Fruit fly (Drosophila melanogaster) whole organism, embryonic: ENCODE data around the gene hkb.

Experiments used
- Bgb ChIP-seq: fragments of 200-800 bp; sonication (Bioruptor generic); IDR thresholded peaks from 2 replicates; pipeline ENCODE4 v1.3.6; 2022; ENCODE audit warnings: missing biosample characterization, missing genetic modification characterization; ENCODE audit not compliant: partially characterized antibody
- CG1024 ChIP-seq: fragments of 200-800 bp; sonication (Bioruptor generic); IDR thresholded peaks from 2 replicates; pipeline ENCODE4 v1.3.6; 2022; ENCODE audit warnings: missing biosample characterization, missing genetic modification characterization
- CG10979 ChIP-seq: fragments of 200-800 bp; sonication (Bioruptor generic); optimal IDR thresholded peaks from 2 replicates; lab custom pipeline; 2018; ENCODE audit warnings: missing biosample characterization, mild to moderate bottlenecking, missing genetic modification characterization, moderate library complexity
- CG11398 ChIP-seq: fragments of 200-800 bp; sonication (Bioruptor generic); optimal IDR thresholded peaks from 2 replicates; lab custom pipeline; 2016; ENCODE audit warnings: missing biosample characterization, missing genetic modification characterization
- CG11560 ChIP-seq: fragments of 200-800 bp; sonication (Bioruptor generic); IDR thresholded peaks from 3 replicates; pipeline ENCODE4 v1.3.6; 2022; ENCODE audit warnings: missing biosample characterization, missing genetic modification characterization
- CG11695 ChIP-seq: fragments of 200-800 bp; sonication (Bioruptor generic); IDR thresholded peaks from 3 replicates; pipeline ENCODE4 v1.3.6; 2022; ENCODE audit warnings: missing biosample characterization, missing genetic modification characterization
- CG15073 ChIP-seq: fragments of 200-800 bp; sonication (Bioruptor generic); optimal IDR thresholded peaks from 2 replicates; lab custom pipeline; 2016; ENCODE audit warnings: missing biosample characterization, missing genetic modification characterization
- CG15479 ChIP-seq: fragments of 200-800 bp; sonication (Bioruptor generic); optimal IDR thresholded peaks from 3 replicates; lab custom pipeline; 2019; ENCODE audit warnings: missing biosample characterization, mild to moderate bottlenecking, missing genetic modification characterization, moderate library complexity
- CG15514 ChIP-seq: fragments of 200-800 bp; sonication (Bioruptor generic); optimal IDR thresholded peaks from 3 replicates; lab custom pipeline; 2017; ENCODE audit warnings: missing biosample characterization, missing genetic modification characterization, mild to moderate bottlenecking, moderate library complexity, missing genetic modification reagents
- CG16813 ChIP-seq: fragments of 200-800 bp; sonication (Bioruptor generic); IDR thresholded peaks from 3 replicates; pipeline ENCODE4 v1.3.6; 2022; ENCODE audit warnings: missing biosample characterization, missing genetic modification characterization; ENCODE audit not compliant: partially characterized antibody
- CG17361 ChIP-seq: fragments of 200-800 bp; sonication (Bioruptor generic); IDR thresholded peaks from 3 replicates; pipeline ENCODE4 v1.3.6; 2022; ENCODE audit warnings: missing biosample characterization, missing genetic modification characterization
- CG17385 ChIP-seq: fragments of 200-800 bp; sonication (Bioruptor generic); optimal IDR thresholded peaks from 3 replicates; lab custom pipeline; 2018; ENCODE audit warnings: missing biosample characterization, mild to moderate bottlenecking, missing genetic modification characterization
- CG18476 ChIP-seq: fragments of 200-800 bp; sonication (Bioruptor generic); optimal IDR thresholded peaks from 2 replicates; lab custom pipeline; 2016; ENCODE audit warnings: missing biosample characterization, mild to moderate bottlenecking, missing genetic modification characterization
- CG2129 ChIP-seq: fragments of 200-800 bp; sonication (Bioruptor generic); IDR thresholded peaks from 2 replicates; pipeline ENCODE4 v1.3.6; 2022; ENCODE audit warnings: missing biosample characterization, missing genetic modification characterization; ENCODE audit not compliant: partially characterized antibody
- CG30020 ChIP-seq: fragments of 200-800 bp; optimal IDR thresholded peaks from 2 replicates; lab custom pipeline; 2019; ENCODE audit warnings: missing biosample characterization, mild to moderate bottlenecking, missing genetic modification characterization, moderate library complexity
- CG34224 ChIP-seq: fragments of 200-800 bp; sonication (Bioruptor generic); IDR thresholded peaks from 3 replicates; pipeline ENCODE4 v1.3.6; 2022; ENCODE audit warnings: missing biosample characterization, missing genetic modification characterization; ENCODE audit not compliant: partially characterized antibody
- CG3995 ChIP-seq: fragments of 200-800 bp; sonication (Bioruptor generic); optimal IDR thresholded peaks from 3 replicates; lab custom pipeline; 2016; ENCODE audit warnings: missing biosample characterization, missing genetic modification characterization
- CG5953 ChIP-seq: fragments of 200-800 bp; sonication (Bioruptor generic); IDR thresholded peaks from 2 replicates; pipeline ENCODE4 v1.3.6; 2022; ENCODE audit warnings: missing biosample characterization, missing genetic modification characterization
- CG7556 ChIP-seq: fragments of 200-800 bp; sonication (Bioruptor generic); optimal IDR thresholded peaks from 2 replicates; lab custom pipeline; 2017; ENCODE audit warnings: missing biosample characterization, mild to moderate bottlenecking, missing genetic modification characterization
- CG7963 ChIP-seq: fragments of 200-800 bp; sonication (Bioruptor generic); IDR thresholded peaks from 3 replicates; pipeline ENCODE4 v1.3.6; 2022; ENCODE audit warnings: missing biosample characterization, missing genetic modification characterization; ENCODE audit not compliant: partially characterized antibody
- CkIIα-i1 ChIP-seq: fragments of 200-800 bp; sonication (Bioruptor generic); IDR thresholded peaks from 2 replicates; pipeline ENCODE4 v1.3.6; 2022; ENCODE audit warnings: missing biosample characterization, missing genetic modification characterization
- CrebB ChIP-seq: fragments of 200-800 bp; sonication (Bioruptor generic); optimal IDR thresholded peaks from 3 replicates; lab custom pipeline; 2018; ENCODE audit warnings: missing biosample characterization, mild to moderate bottlenecking, missing genetic modification characterization
- D19B ChIP-seq: fragments of 200-800 bp; sonication (Bioruptor generic); optimal IDR thresholded peaks from 2 replicates; lab custom pipeline; 2017; ENCODE audit warnings: missing biosample characterization, mild to moderate bottlenecking, missing genetic modification characterization
- Dref ChIP-seq: fragments of 200-800 bp; sonication (Bioruptor generic); IDR thresholded peaks from 2 replicates; pipeline ENCODE4 v1.3.6; 2022; ENCODE audit warnings: missing biosample characterization, missing genetic modification characterization
- E2f2 ChIP-seq: fragments of 200-800 bp; sonication (Bioruptor generic); IDR thresholded peaks from 2 replicates; pipeline ENCODE4 v1.3.6; 2022; ENCODE audit warnings: missing biosample characterization, missing genetic modification characterization
- Ets97D ChIP-seq: fragments of 200-800 bp; sonication (Bioruptor generic); optimal IDR thresholded peaks from 3 replicates; lab custom pipeline; 2016; ENCODE audit warnings: missing biosample characterization, missing genetic modification characterization
- Hand ChIP-seq: fragments of 200-800 bp; sonication (Bioruptor generic); optimal IDR thresholded peaks from 2 replicates; lab custom pipeline; 2017; ENCODE audit warnings: mild to moderate bottlenecking, missing biosample characterization, missing genetic modification reagents, missing genetic modification characterization
- MBD-R2 ChIP-seq: fragments of 200-800 bp; sonication (Bioruptor generic); IDR thresholded peaks from 2 replicates; pipeline ENCODE4 v1.3.6; 2022; ENCODE audit warnings: missing biosample characterization, missing genetic modification characterization
- MESR4 ChIP-seq: fragments of 200-800 bp; sonication (Bioruptor generic); optimal IDR thresholded peaks from 2 replicates; lab custom pipeline; 2018; ENCODE audit warnings: missing biosample characterization, mild to moderate bottlenecking, missing genetic modification characterization, moderate library complexity
- MTF-1 ChIP-seq: fragments of 200-800 bp; sonication (Bioruptor generic); optimal IDR thresholded peaks from 2 replicates; lab custom pipeline; 2018; ENCODE audit warnings: missing biosample characterization, mild to moderate bottlenecking, missing genetic modification characterization, borderline replicate concordance
- Med ChIP-seq: fragments of 200-800 bp; sonication (Bioruptor generic); peaks from one replicate; lab custom pipeline; 2016; ENCODE audit warnings: missing biosample characterization, missing genetic modification characterization, mild to moderate bottlenecking, inconsistent platforms, moderate library complexity
- Opbp ChIP-seq: fragments of 200-800 bp; sonication (Bioruptor generic); IDR thresholded peaks from 3 replicates; pipeline ENCODE4 v1.3.6; 2022; ENCODE audit warnings: missing biosample characterization, missing genetic modification characterization; ENCODE audit not compliant: partially characterized antibody
- Scr ChIP-seq: fragments of 200-800 bp; sonication (Bioruptor generic); IDR thresholded peaks from 2 replicates; pipeline ENCODE4 v1.3.6; 2022; ENCODE audit warnings: missing biosample characterization, missing genetic modification characterization; ENCODE audit not compliant: partially characterized antibody
- Sry-δ ChIP-seq: fragments of 200-800 bp; sonication (Bioruptor generic); optimal IDR thresholded peaks from 2 replicates; lab custom pipeline; 2016; ENCODE audit warnings: missing biosample characterization, missing genetic modification characterization
- aop ChIP-seq: fragments of 200-800 bp; sonication (Bioruptor generic); IDR thresholded peaks from 2 replicates; pipeline ENCODE4 v1.3.6; 2022; ENCODE audit warnings: missing biosample characterization, missing genetic modification characterization
- bbx ChIP-seq: fragments of 200-800 bp; sonication (Bioruptor generic); IDR thresholded peaks from 2 replicates; pipeline ENCODE4 v1.3.6; 2022; ENCODE audit warnings: missing biosample characterization, missing genetic modification characterization; ENCODE audit not compliant: partially characterized antibody
- chinmo ChIP-seq: fragments of 200-800 bp; sonication (Bioruptor generic); IDR thresholded peaks from 4 replicates; pipeline ENCODE4 v1.3.6; 2022; ENCODE audit warnings: missing biosample characterization, missing genetic modification characterization; ENCODE audit not compliant: partially characterized antibody
- da ChIP-seq: fragments of 200-800 bp; sonication (Bioruptor generic); optimal IDR thresholded peaks from 2 replicates; lab custom pipeline; 2016; ENCODE audit warnings: missing biosample characterization, missing genetic modification characterization
- danr ChIP-seq: fragments of 200-800 bp; sonication (Bioruptor generic); IDR thresholded peaks from 2 replicates; pipeline ENCODE4 v1.3.6; 2022; ENCODE audit warnings: missing biosample characterization, missing genetic modification characterization
- dpn ChIP-seq, 2 experiments: fragments of 200-800 bp; sonication (Bioruptor generic); optimal IDR thresholded peaks; 3 replicates each; lab custom pipeline; 2016; ENCODE audit warnings: missing biosample characterization in 2 of 2, missing genetic modification characterization in 2 of 2
- gfzf ChIP-seq: fragments of 200-800 bp; sonication (Bioruptor generic); optimal IDR thresholded peaks from 2 replicates; lab custom pipeline; 2016; ENCODE audit warnings: missing biosample characterization, mild to moderate bottlenecking, missing genetic modification characterization, moderate library complexity
- h ChIP-seq: fragments of >200 bp; optimal IDR thresholded peaks from 2 replicates; lab custom pipeline; 2017
- hb ChIP-seq: fragments of 200-800 bp; sonication (Bioruptor generic); IDR thresholded peaks from 3 replicates; pipeline ENCODE4 v1.3.6; 2022; ENCODE audit warnings: missing biosample characterization, missing genetic modification characterization; ENCODE audit not compliant: partially characterized antibody
- kah ChIP-seq: fragments of 200-800 bp; sonication (Bioruptor generic); optimal IDR thresholded peaks from 2 replicates; lab custom pipeline; 2018; ENCODE audit warnings: missing biosample characterization, mild to moderate bottlenecking, missing genetic modification characterization
- lbe ChIP-seq: fragments of 200-800 bp; sonication (Bioruptor generic); optimal IDR thresholded peaks from 2 replicates; lab custom pipeline; 2016; ENCODE audit warnings: missing biosample characterization, mild to moderate bottlenecking, missing genetic modification characterization
- nerfin-2 ChIP-seq: fragments of 200-800 bp; sonication (Bioruptor generic); IDR thresholded peaks from 2 replicates; pipeline ENCODE4 v1.3.6; 2022; ENCODE audit warnings: missing biosample characterization, missing genetic modification characterization; ENCODE audit not compliant: partially characterized antibody
- pum ChIP-seq: fragments of 200-800 bp; sonication (Bioruptor generic); optimal IDR thresholded peaks from 2 replicates; lab custom pipeline; 2016; ENCODE audit warnings: missing biosample characterization, missing genetic modification characterization
- pzg ChIP-seq: fragments of 200-800 bp; sonication (Bioruptor generic); optimal IDR thresholded peaks from 3 replicates; lab custom pipeline; 2018; ENCODE audit warnings: missing biosample characterization, mild to moderate bottlenecking, missing genetic modification characterization, moderate library complexity
- sna ChIP-seq: fragments of 200-800 bp; sonication (Bioruptor generic); IDR thresholded peaks from 2 replicates; pipeline ENCODE4 v1.3.6; 2022; ENCODE audit warnings: missing biosample characterization, missing genetic modification characterization; ENCODE audit not compliant: partially characterized antibody
- tna ChIP-seq: fragments of 200-800 bp; sonication (Bioruptor generic); IDR thresholded peaks from 2 replicates; pipeline ENCODE4 v1.3.6; 2022; ENCODE audit warnings: missing biosample characterization, missing genetic modification characterization; ENCODE audit not compliant: partially characterized antibody

hkb gene

DNA sequence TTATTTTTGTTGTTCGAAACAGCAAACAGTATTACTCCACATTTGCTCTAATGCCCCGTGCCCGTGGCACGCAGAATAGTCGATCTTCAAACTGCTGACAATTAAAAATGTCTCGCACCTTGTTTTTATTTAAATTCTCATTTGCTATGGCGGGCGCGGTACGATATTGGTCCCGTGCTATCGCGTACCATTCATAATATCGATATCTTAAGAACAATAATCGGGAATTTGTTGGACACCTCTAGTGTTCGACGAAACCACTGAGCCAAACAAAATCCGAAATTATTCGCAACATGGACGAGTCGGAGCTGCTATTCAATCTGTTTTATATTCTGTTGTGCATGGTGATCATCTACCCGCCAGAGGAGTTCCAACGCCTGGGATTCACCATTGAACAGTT, 43.7 kb upstream of the hkb start, which contains the start of gene CG14646 (continued):
- no peak for TF ChIP-seq CG3995
- no peak for TF ChIP-seq CG5953 (GFP tag; lab: Robert Waterston, UW)
- TF ChIP-seq CG7556 (GFP tag; lab: Kevin White, UChicago): no peak
- peak; percentile 78 for TF ChIP-seq sna (GFP tag; lab: Robert Waterston, UW)
- TF ChIP-seq CG15073 (GFP tag; lab: Kevin White, UChicago): no peak
- TF ChIP-seq CG30020: peak; percentile 7
- TF ChIP-seq CG11398 (GFP tag; lab: Kevin White, UChicago): peak; percentile 2
- TF ChIP-seq CG10979 (tag; lab: Kevin White, UChicago): no peak
- peak; percentile 30 for TF ChIP-seq CG15514 (GFP tag; lab: Kevin White, UChicago)
- TF ChIP-seq Opbp (GFP tag; lab: Robert Waterston, UW): peak; percentile 82; the same call in 2 of the 3 replicates
- peak; percentile 83 for TF ChIP-seq Dref (GFP tag; lab: Robert Waterston, UW)
- TF ChIP-seq danr (GFP tag; lab: Robert Waterston, UW): no peak
- TF ChIP-seq pum (GFP tag; lab: Kevin White, UChicago): no peak
- no peak for TF ChIP-seq lbe (GFP tag; lab: Kevin White, UChicago)
- no peak for TF ChIP-seq CrebB (tag; lab: Kevin White, UChicago)
- peak; percentile 86 for TF ChIP-seq Sry-δ (GFP tag; lab: Kevin White, UChicago)
- TF ChIP-seq Med: peak; percentile 80
- peak; percentile 24 for TF ChIP-seq Ets97D (GFP tag; lab: Kevin White, UChicago)
- no peak for TF ChIP-seq CG17385 (GFP tag; lab: Kevin White, UChicago)
- TF ChIP-seq pzg (GFP tag; lab: Kevin White, UChicago): peak; percentile 69
- peak; percentile 87 for TF ChIP-seq Scr (GFP tag; lab: Robert Waterston, UW)
- TF ChIP-seq aop: no peak
- no peak for TF ChIP-seq CG15479 (GFP tag; lab: Kevin White, UChicago)
- no peak for TF ChIP-seq da (GFP tag; lab: Kevin White, UChicago)
- no peak for TF ChIP-seq dpn (GFP tag; optimal IDR thresholded peaks at IDR 0.05; lab: Kevin White, UChicago)
- no peak for TF ChIP-seq CG17361 (GFP tag; lab: Robert Waterston, UW)
- peak; percentile 89 for TF ChIP-seq Bgb (GFP tag; lab: Robert Waterston, UW)
- TF ChIP-seq MBD-R2: peak; percentile 64; the same call in 1 of the 2 replicates
- TF ChIP-seq MESR4: peak; percentile 59
- TF ChIP-seq kah (GFP tag; lab: Kevin White, UChicago): peak; percentile 37
- no peak for TF ChIP-seq CG11560
- TF ChIP-seq h: no peak
- TF ChIP-seq CG1024 (GFP tag; lab: Robert Waterston, UW): no peak
- TF ChIP-seq CG34224 (GFP tag; lab: Robert Waterston, UW): peak; percentile 92
- TF ChIP-seq CG7963 (GFP tag; lab: Robert Waterston, UW): peak; percentile 66
- peak; percentile 80 for TF ChIP-seq CG11695 (GFP tag; lab: Robert Waterston, UW)
- TF ChIP-seq chinmo (GFP tag; lab: Robert Waterston, UW): 0 out of 4 replicates have a peak, but pooled peaks have one; percentile 65
- no peak for TF ChIP-seq MTF-1 (GFP tag; lab: Kevin White, UChicago)
- TF ChIP-seq gfzf (GFP tag; lab: Kevin White, UChicago): peak; percentile 5
- TF ChIP-seq hb (GFP tag; lab: Robert Waterston, UW): peak; percentile 78
- no peak for TF ChIP-seq CG18476 (GFP tag; lab: Kevin White, UChicago)
- TF ChIP-seq CG2129 (GFP tag; lab: Robert Waterston, UW): peak; percentile 72
- no peak for TF ChIP-seq D19B (GFP tag; lab: Kevin White, UChicago)
- peak; percentile 70 for TF ChIP-seq nerfin-2 (GFP tag; lab: Robert Waterston, UW)
- TF ChIP-seq tna (GFP tag; lab: Robert Waterston, UW): peak; percentile 56; the same call in 1 of the 2 replicates
- no peak for TF ChIP-seq CkIIα-i1 (GFP tag; lab: Robert Waterston, UW)
- TF ChIP-seq Hand (GFP tag; lab: Kevin White, UChicago): no peak
- TF ChIP-seq bbx: peak; percentile 92
- TF ChIP-seq E2f2 (GFP tag; lab: Robert Waterston, UW): peak; percentile 96
- peak; percentile 86 for TF ChIP-seq CG16813 (GFP tag; lab: Robert Waterston, UW)
